Worm (Caenorhabditis elegans): ENCODE measurements around the gene exo-1.

The exo-1 gene

DNA sequence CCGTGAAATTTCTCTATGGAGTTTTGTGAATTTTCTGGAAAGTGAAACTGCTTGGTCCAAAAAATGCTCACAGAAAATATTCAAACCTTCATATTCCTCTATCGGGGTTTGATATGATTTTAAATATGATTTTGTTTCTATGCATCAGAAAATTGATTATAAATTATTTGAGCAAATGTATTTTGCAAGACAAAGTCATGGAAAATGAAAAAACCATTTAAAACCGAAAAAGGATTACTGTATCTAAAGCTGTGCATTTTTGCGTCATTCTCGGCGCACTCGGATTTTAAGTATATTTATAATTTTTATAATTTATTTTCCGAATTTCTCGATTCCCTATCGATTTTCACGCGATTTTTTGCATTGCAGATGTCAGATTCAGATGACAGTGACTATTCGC is 48.2 kb downstream of the exo-1 start, which contains the start of gene pssy-2:
Gene pssy-2, plus strand, starts transcription at position 301 of the 400 bp plus-strand sequence.
- TF ChIP-seq nhr-12 (tag; optimal IDR thresholded peaks at IDR 0.05) (no peak), dmd-4 (tag; optimal IDR thresholded peaks at IDR 0.05) (no peak), lin-13 (GFP tag; optimal IDR thresholded peaks at IDR 0.05) (no peak), nhr-10 (tag; optimal IDR thresholded peaks at IDR 0.05) (no peak), aly-2 (tag; optimal IDR thresholded peaks at IDR 0.05) (no peak), ZK546.5 (tag; optimal IDR thresholded peaks at IDR 0.05) (no peak), elt-3 (tag; optimal IDR thresholded peaks at IDR 0.05) (no peak), mbf-1 (tag; optimal IDR thresholded peaks at IDR 0.05) (no peak), unc-39 (tag; optimal IDR thresholded peaks at IDR 0.05) (no peak), gmeb-1 (tag; optimal IDR thresholded peaks at IDR 0.05) (no peak), ztf-11 (tag; optimal IDR thresholded peaks at IDR 0.05) (no peak), F13H6.1 (tag; optimal IDR thresholded peaks at IDR 0.05) (no peak)

DNA sequence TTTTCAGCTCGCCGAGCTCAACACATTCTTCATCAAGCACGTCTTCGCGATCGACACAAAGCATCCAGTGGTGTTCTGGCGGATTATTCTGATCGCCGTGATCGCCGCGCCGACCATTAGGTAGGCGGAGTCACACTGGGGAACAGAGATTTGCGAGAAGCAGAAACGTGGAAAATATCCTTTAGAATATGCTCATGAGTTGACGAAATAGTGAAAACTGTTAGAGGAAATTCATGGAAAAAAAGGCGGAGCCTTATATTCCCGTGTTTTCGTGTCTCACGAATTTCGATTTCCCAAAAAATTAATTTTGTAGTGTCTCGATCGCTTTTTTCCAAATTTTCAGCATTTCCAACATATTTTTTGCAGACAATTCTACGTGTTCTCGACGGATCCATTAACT is 51.2 kb downstream of the exo-1 start:
- no peak for TF ChIP-seq egl-27 (tag; optimal IDR thresholded peaks at IDR 0.05)
- no peak for TF ChIP-seq nhr-25 (tag; optimal IDR thresholded peaks at IDR 0.05)
- no peak for TF ChIP-seq nhr-77 (tag; optimal IDR thresholded peaks at IDR 0.05)
- no peak for TF ChIP-seq lin-11 (tag; optimal IDR thresholded peaks at IDR 0.05)
- TF ChIP-seq crh-2 (tag; optimal IDR thresholded peaks at IDR 0.05), result no peak
- no peak for TF ChIP-seq snpc-4 (tag; optimal IDR thresholded peaks at IDR 0.05)
- no peak for TF ChIP-seq ztf-1 (GFP tag; conservative IDR thresholded peaks at IDR 0.05)
- no peak for TF ChIP-seq mdl-1 (tag; optimal IDR thresholded peaks at IDR 0.05)
- TF ChIP-seq skn-1 (tag; optimal IDR thresholded peaks at IDR 0.05), result no peak
- TF ChIP-seq ama-1 (optimal IDR thresholded peaks at IDR 0.05), result no peak
- TF ChIP-seq lin-39 (tag; optimal IDR thresholded peaks at IDR 0.05), result no peak
- TF ChIP-seq zag-1 (tag; optimal IDR thresholded peaks at IDR 0.05), result no peak
